Worm (Caenorhabditis elegans) whole organism, early embryonic: ENCODE results near the gene cyp-13B2.

ENCODE experiments used
- B0310.2 ChIP-seq: sonication (generic microtip); optimal IDR thresholded peaks from 2 replicates; lab custom pipeline; 2016; ENCODE audit warnings: mild to moderate bottlenecking, missing genetic modification characterization, missing compliant biosample characterization
- aly-1 ChIP-seq: sonication (generic microtip); optimal IDR thresholded peaks from 2 replicates; lab custom pipeline; 2016; ENCODE audit warnings: missing genetic modification characterization, missing compliant biosample characterization
- ama-1 ChIP-seq: fragments of 150-350 bp; optimal IDR thresholded peaks from 2 replicates; lab custom pipeline; 2014
- ceh-13 ChIP-seq: fragments of 200-800 bp; sonication (Bioruptor generic); optimal IDR thresholded peaks from 2 replicates; lab custom pipeline; 2018; ENCODE audit warnings: mild to moderate bottlenecking, missing genetic modification characterization, missing compliant biosample characterization
- hmbx-1 ChIP-seq: sonication (generic microtip); optimal IDR thresholded peaks from 2 replicates; lab custom pipeline; 2016; ENCODE audit warnings: mild to moderate bottlenecking, missing genetic modification characterization, missing compliant biosample characterization
- hmg-4 ChIP-seq: fragments of 200-800 bp; sonication (Bioruptor generic); optimal IDR thresholded peaks from 2 replicates; lab custom pipeline; 2018; ENCODE audit warnings: mild to moderate bottlenecking, missing genetic modification characterization, missing compliant biosample characterization
- scrt-1 ChIP-seq: fragments of 200-800 bp; sonication (Bioruptor generic); IDR thresholded peaks from 2 replicates; pipeline ENCODE4 v1.3.6; 2022; ENCODE audit warnings: missing genetic modification characterization, missing compliant biosample characterization
- tbx-37 ChIP-seq: fragments of 200-800 bp; sonication (Bioruptor generic); conservative IDR thresholded peaks from 2 replicates; pipeline ENCODE4 v1.3.6; 2022; ENCODE audit warnings: missing genetic modification reagents, missing genetic modification characterization, missing compliant biosample characterization

ce11 chrX:14234932-14235331 is 9.6 kb downstream of the cyp-13B2 start, which contains the start of gene srg-37:
- TF ChIP-seq ama-1 (lab: Kevin White, UChicago) (no peak), aly-1 (no peak), B0310.2 (tag; lab: Kevin White, UChicago) (no peak), scrt-1 (GFP tag; lab: Robert Waterston, UW) (no peak), hmbx-1 (tag; lab: Kevin White, UChicago) (no peak), ceh-13 (GFP tag; lab: Kevin White, UChicago) (no peak), hmg-4 (GFP tag; lab: Kevin White, UChicago) (no peak), tbx-37 (no peak)
